Fruit fly (Drosophila melanogaster) whole organism, embryonic: ENCODE measurements around the gene CG13299.

Experiments used
- Abd-B ChIP-seq: fragments of 200-800 bp; sonication (Bioruptor generic); optimal IDR thresholded peaks from 2 replicates; lab custom pipeline; 2018; ENCODE audit warnings: missing biosample characterization, mild to moderate bottlenecking, missing genetic modification characterization, moderate library complexity
- Atf-2 ChIP-seq: fragments of 200-800 bp; sonication (Bioruptor generic); optimal IDR thresholded peaks from 2 replicates; lab custom pipeline; 2016; ENCODE audit warnings: missing biosample characterization, missing genetic modification characterization
- BtbVII ChIP-seq: fragments of 200-800 bp; sonication (Bioruptor generic); optimal IDR thresholded peaks from 3 replicates; lab custom pipeline; 2017; ENCODE audit warnings: missing biosample characterization, mild to moderate bottlenecking, missing genetic modification characterization
- CG10959 ChIP-seq: fragments of 200-800 bp; sonication (Bioruptor generic); IDR thresholded peaks from 2 replicates; pipeline ENCODE4 v1.3.6; 2022; ENCODE audit warnings: missing biosample characterization, missing genetic modification characterization
- CG12155 ChIP-seq: fragments of 200-800 bp; sonication (Bioruptor generic); optimal IDR thresholded peaks from 3 replicates; lab custom pipeline; 2016; ENCODE audit warnings: missing biosample characterization, missing genetic modification characterization
- CG13894 ChIP-seq: fragments of 200-800 bp; sonication (Bioruptor generic); optimal IDR thresholded peaks from 3 replicates; lab custom pipeline; 2018; ENCODE audit warnings: missing biosample characterization, mild to moderate bottlenecking, missing genetic modification characterization, moderate library complexity
- CG15011 ChIP-seq: fragments of 200-800 bp; sonication (Bioruptor generic); optimal IDR thresholded peaks from 3 replicates; lab custom pipeline; 2018; ENCODE audit warnings: missing biosample characterization, mild to moderate bottlenecking, missing genetic modification characterization
- CG1603 ChIP-seq: fragments of 200-800 bp; sonication (Bioruptor generic); optimal IDR thresholded peaks from 2 replicates; lab custom pipeline; 2019; ENCODE audit warnings: missing biosample characterization, mild to moderate bottlenecking, missing genetic modification characterization, moderate library complexity
- CG17802 ChIP-seq: fragments of 200-800 bp; sonication (Bioruptor generic); optimal IDR thresholded peaks from 2 replicates; lab custom pipeline; 2018; ENCODE audit warnings: missing biosample characterization, mild to moderate bottlenecking, missing genetic modification characterization, moderate library complexity
- CG17829 ChIP-seq: fragments of 200-800 bp; optimal IDR thresholded peaks from 2 replicates; lab custom pipeline; 2019; ENCODE audit warnings: missing biosample characterization, mild to moderate bottlenecking, missing genetic modification characterization, moderate library complexity
- CG18262 ChIP-seq: fragments of 200-800 bp; optimal IDR thresholded peaks from 3 replicates; lab custom pipeline; 2019; ENCODE audit warnings: missing biosample characterization, mild to moderate bottlenecking, missing genetic modification characterization, moderate library complexity
- CG18599 ChIP-seq: fragments of 200-800 bp; sonication (Bioruptor generic); optimal IDR thresholded peaks from 3 replicates; lab custom pipeline; 2017; ENCODE audit warnings: missing biosample characterization, missing genetic modification characterization, mild to moderate bottlenecking, moderate library complexity, missing genetic modification reagents
- CG30403 ChIP-seq: fragments of 200-800 bp; sonication (Bioruptor generic); optimal IDR thresholded peaks from 3 replicates; lab custom pipeline; 2016; ENCODE audit warnings: missing biosample characterization, missing genetic modification characterization
- CG33213 ChIP-seq: fragments of 200-800 bp; sonication (Bioruptor generic); optimal IDR thresholded peaks from 3 replicates; lab custom pipeline; 2016; ENCODE audit warnings: missing biosample characterization, missing genetic modification characterization
- CG3726 ChIP-seq: fragments of 200-800 bp; sonication (Bioruptor generic); IDR thresholded peaks from 3 replicates; pipeline ENCODE4, ENCODE4 v1.3.6; 2022; ENCODE audit warnings: missing biosample characterization, missing genetic modification characterization
- CG3847 ChIP-seq: fragments of 200-800 bp; sonication (Bioruptor generic); IDR thresholded peaks from 2 replicates; pipeline ENCODE4 v1.3.6; 2022; ENCODE audit warnings: missing biosample characterization, missing genetic modification characterization
- CG4730 ChIP-seq: fragments of 200-800 bp; sonication (Bioruptor generic); IDR thresholded peaks from 2 replicates; pipeline ENCODE4 v1.3.6; 2022; ENCODE audit warnings: missing biosample characterization, missing genetic modification characterization
- CG6765 ChIP-seq: fragments of 200-800 bp; sonication (Bioruptor generic); optimal IDR thresholded peaks from 3 replicates; lab custom pipeline; 2017; ENCODE audit warnings: missing biosample characterization, mild to moderate bottlenecking, missing genetic modification characterization
- CG7963 ChIP-seq: fragments of 200-800 bp; sonication (Bioruptor generic); IDR thresholded peaks from 3 replicates; pipeline ENCODE4 v1.3.6; 2022; ENCODE audit warnings: missing biosample characterization, missing genetic modification characterization; ENCODE audit not compliant: partially characterized antibody
- CG9215 ChIP-seq: fragments of 200-800 bp; sonication (Bioruptor generic); IDR thresholded peaks from 2 replicates; pipeline ENCODE4 v1.3.6; 2022; ENCODE audit warnings: missing biosample characterization, missing genetic modification characterization
- CG9437 ChIP-seq: fragments of 200-800 bp; sonication (Bioruptor generic); optimal IDR thresholded peaks from 2 replicates; lab custom pipeline; 2018; ENCODE audit warnings: missing biosample characterization, mild to moderate bottlenecking, missing genetic modification characterization
- CG9932 ChIP-seq: fragments of 200-800 bp; sonication (Bioruptor generic); IDR thresholded peaks from 2 replicates; pipeline ENCODE4 v1.3.6; 2022; ENCODE audit warnings: missing biosample characterization, missing genetic modification characterization
- D ChIP-seq, 2 experiments: fragments of 200-800 bp in 1 of 2; fragments of >200 bp in 1 of 2; sonication (Bioruptor generic) in 1 of 2; optimal IDR thresholded peaks; 2 replicates in 1 of 2; 3 replicates in 1 of 2; lab custom pipeline; 2017; ENCODE audit warnings: mild to moderate bottlenecking in 1 of 2, missing biosample characterization in 1 of 2, missing genetic modification characterization in 1 of 2, missing genetic modification reagents in 1 of 2
- Doc3 ChIP-seq: fragments of 200-800 bp; sonication (Bioruptor generic); IDR thresholded peaks from 3 replicates; pipeline ENCODE4 v1.3.6; 2022; ENCODE audit warnings: missing biosample characterization, missing genetic modification characterization; ENCODE audit not compliant: partially characterized antibody
- Dp ChIP-seq: fragments of 200-800 bp; sonication (Bioruptor generic); optimal IDR thresholded peaks from 2 replicates; lab custom pipeline; 2018; ENCODE audit warnings: missing biosample characterization, mild to moderate bottlenecking, missing genetic modification characterization, moderate library complexity
- Gsc ChIP-seq: fragments of 200-800 bp; sonication (Bioruptor generic); IDR thresholded peaks from 2 replicates; pipeline ENCODE4 v1.3.6; 2022; ENCODE audit warnings: missing biosample characterization, missing genetic modification characterization
- Hr3 ChIP-seq: fragments of 200-800 bp; sonication (Bioruptor generic); optimal IDR thresholded peaks from 3 replicates; lab custom pipeline; 2016; ENCODE audit warnings: missing biosample characterization, missing genetic modification characterization
- Ssrp ChIP-seq: fragments of 200-800 bp; sonication (Bioruptor generic); optimal IDR thresholded peaks from 2 replicates; lab custom pipeline; 2018; ENCODE audit warnings: missing biosample characterization, mild to moderate bottlenecking, missing genetic modification characterization, moderate library complexity
- Tbp ChIP-seq: fragments of >200 bp; optimal IDR thresholded peaks from 2 replicates; lab custom pipeline; 2018; ENCODE audit warnings: missing biosample characterization, missing genetic modification characterization
- cato ChIP-seq: fragments of 200-800 bp; sonication (Bioruptor generic); optimal IDR thresholded peaks from 2 replicates; lab custom pipeline; 2016; ENCODE audit warnings: missing biosample characterization, missing genetic modification characterization, borderline replicate concordance
- corto ChIP-seq: fragments of 200-800 bp; sonication (Bioruptor generic); optimal IDR thresholded peaks from 2 replicates; lab custom pipeline; 2016; ENCODE audit warnings: missing biosample characterization, mild to moderate bottlenecking, missing genetic modification characterization, moderate library complexity
- disco-r ChIP-seq: fragments of 200-800 bp; sonication (Bioruptor generic); optimal IDR thresholded peaks from 2 replicates; lab custom pipeline; 2016; ENCODE audit warnings: missing biosample characterization, missing genetic modification characterization
- fd3F ChIP-seq: fragments of 200-800 bp; sonication (Bioruptor generic); optimal IDR thresholded peaks from 2 replicates; lab custom pipeline; 2018; ENCODE audit warnings: missing biosample characterization, mild to moderate bottlenecking, missing genetic modification characterization, moderate library complexity
- gcm ChIP-seq: fragments of 200-800 bp; sonication (Bioruptor generic); optimal IDR thresholded peaks from 2 replicates; lab custom pipeline; 2019; ENCODE audit warnings: missing biosample characterization, mild to moderate bottlenecking, missing genetic modification characterization, moderate library complexity
- grau ChIP-seq: fragments of 200-800 bp; optimal IDR thresholded peaks from 3 replicates; lab custom pipeline; 2019; ENCODE audit warnings: missing biosample characterization, mild to moderate bottlenecking, missing genetic modification characterization, moderate library complexity
- gsb ChIP-seq: fragments of 200-800 bp; sonication (Bioruptor generic); IDR thresholded peaks from 2 replicates; pipeline ENCODE4 v1.3.6; 2022; ENCODE audit warnings: missing biosample characterization, missing genetic modification characterization
- klu ChIP-seq: fragments of 200-800 bp; sonication (Bioruptor generic); IDR thresholded peaks from 2 replicates; pipeline ENCODE4 v1.3.6; 2022; ENCODE audit warnings: missing biosample characterization, missing genetic modification characterization
- phol ChIP-seq: fragments of 200-800 bp; sonication (Bioruptor generic); optimal IDR thresholded peaks from 3 replicates; lab custom pipeline; 2018; ENCODE audit warnings: missing biosample characterization, mild to moderate bottlenecking, missing genetic modification characterization, moderate library complexity
- prd ChIP-seq, 3 experiments: fragments of >200 bp in 2 of 3; fragments of 200-800 bp in 1 of 3; sonication (Bioruptor generic) in 1 of 3; optimal IDR thresholded peaks in 2 of 3; IDR thresholded peaks in 1 of 3; 2 replicates in 2 of 3; 3 replicates in 1 of 3; pipeline versions ENCODE4 v1.3.6 to Lab custom; 2017 to 2022; ENCODE audit warnings: missing biosample characterization in 1 of 3, missing genetic modification characterization in 1 of 3
- scrt ChIP-seq: fragments of 200-800 bp; sonication (Bioruptor generic); optimal IDR thresholded peaks from 2 replicates; lab custom pipeline; 2018; ENCODE audit warnings: missing biosample characterization, mild to moderate bottlenecking, missing genetic modification characterization, moderate library complexity
- sens-2 ChIP-seq: fragments of 200-800 bp; sonication (Bioruptor generic); IDR thresholded peaks from 2 replicates; pipeline ENCODE4 v1.3.6; 2022; ENCODE audit warnings: missing biosample characterization, missing genetic modification characterization
- sim ChIP-seq: fragments of 200-800 bp; sonication (Bioruptor generic); IDR thresholded peaks from 2 replicates; pipeline ENCODE4 v1.3.6; 2022; ENCODE audit warnings: missing biosample characterization, missing genetic modification characterization
- slp2 ChIP-seq: fragments of 200-800 bp; sonication (Bioruptor generic); optimal IDR thresholded peaks from 2 replicates; lab custom pipeline; 2016; ENCODE audit warnings: missing biosample characterization, missing genetic modification characterization
- tgo ChIP-seq: fragments of 200-800 bp; sonication (Bioruptor generic); IDR thresholded peaks from 3 replicates; pipeline ENCODE4 v1.3.6; 2022; ENCODE audit warnings: missing biosample characterization, missing genetic modification characterization
- tin ChIP-seq: fragments of 200-800 bp; sonication (Bioruptor generic); optimal IDR thresholded peaks from 3 replicates; lab custom pipeline; 2016; ENCODE audit warnings: missing biosample characterization, missing genetic modification characterization
- toy ChIP-seq: fragments of 200-800 bp; sonication (Bioruptor generic); IDR thresholded peaks from 2 replicates; pipeline ENCODE4 v1.3.6; 2022; ENCODE audit warnings: missing biosample characterization, missing genetic modification characterization
- vvl ChIP-seq: fragments of 200-800 bp; sonication (Bioruptor generic); IDR thresholded peaks from 2 replicates; pipeline ENCODE4 v1.3.6; 2022; ENCODE audit warnings: missing biosample characterization, missing genetic modification characterization

CG13299 gene

DNA sequence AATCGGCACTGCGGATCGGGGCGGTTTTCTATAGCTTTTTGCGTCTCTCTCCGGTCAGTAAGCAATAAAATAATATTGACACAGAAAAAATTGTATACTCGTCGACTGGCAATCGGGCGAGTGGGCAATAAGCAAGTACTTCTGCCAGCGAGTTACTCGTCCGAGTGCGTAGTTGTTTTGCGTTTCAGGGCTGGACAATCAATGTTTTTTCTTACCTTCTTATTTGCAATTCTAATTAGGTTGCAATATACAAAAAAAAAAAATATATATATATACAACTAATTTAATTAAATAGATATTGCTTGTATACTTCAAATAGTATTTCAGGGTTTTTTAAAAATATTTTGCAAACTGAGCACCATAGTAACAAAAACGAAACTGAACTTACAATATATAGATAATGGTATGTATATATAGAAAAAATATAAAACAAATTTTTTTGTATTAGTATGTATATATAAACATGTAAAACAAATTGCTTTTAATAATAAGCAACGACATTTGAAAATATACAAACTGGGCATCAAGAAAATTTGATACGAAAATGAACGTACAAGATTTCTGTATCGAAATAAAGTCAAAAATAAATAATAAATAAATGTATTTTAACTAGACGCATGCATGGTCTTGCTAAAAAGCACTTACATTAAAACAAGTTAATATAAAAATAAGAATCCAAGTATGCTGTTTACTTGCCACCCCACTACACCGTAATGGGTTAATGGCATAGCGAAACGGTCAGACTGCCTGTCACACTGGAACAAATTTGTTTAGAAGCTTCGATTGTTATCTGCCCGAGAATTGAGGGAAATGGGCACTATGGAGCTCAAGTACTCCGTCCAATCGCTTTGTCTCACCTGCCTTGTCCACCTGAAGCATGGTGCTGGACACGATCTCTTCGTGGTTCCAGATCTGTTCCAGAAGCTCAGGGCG lies 42.9 kb downstream of the CG13299 start, which contains the start of the genes D19A and CG7386:
Gene D19A (minus strand): TSS at position 129 of the 933 bp plus-strand sequence.
Gene CG7386 (plus strand): TSS at position 751 of the 933 bp plus-strand sequence.
- no peak for TF ChIP-seq CG7963 (GFP tag; lab: Robert Waterston, UW)
- TF ChIP-seq Gsc (GFP tag; lab: Robert Waterston, UW), result no peak
- peak; percentile 34 for TF ChIP-seq CG13894 (tag; lab: Kevin White, UChicago)
- peak; percentile 49 for TF ChIP-seq slp2 (GFP tag; lab: Kevin White, UChicago)
- peak; percentile 8 for TF ChIP-seq scrt (GFP tag; lab: Kevin White, UChicago)
- no peak for TF ChIP-seq corto (GFP tag; lab: Kevin White, UChicago)
- no peak for TF ChIP-seq cato (GFP tag; lab: Kevin White, UChicago)
- TF ChIP-seq CG9437 (GFP tag; lab: Kevin White, UChicago), result peak; percentile 21
- peak; percentile 27 for TF ChIP-seq sim
- peak; percentile 34 for TF ChIP-seq Hr3 (GFP tag; lab: Kevin White, UChicago)
- peak; percentile 3 for TF ChIP-seq fd3F (GFP tag; lab: Kevin White, UChicago)
- TF ChIP-seq disco-r, result no peak
- peak; percentile 41 for TF ChIP-seq Atf-2 (GFP tag; lab: Kevin White, UChicago)
- peak; percentile 71 for TF ChIP-seq CG10959 (GFP tag; lab: Robert Waterston, UW)
- TF ChIP-seq CG9932 (GFP tag; lab: Robert Waterston, UW), result peak; percentile 74
- no peak for TF ChIP-seq prd (optimal IDR thresholded peaks at IDR 0.05; lab: Kevin White, UChicago)
- TF ChIP-seq prd (GFP tag; IDR thresholded peaks at IDR 0.05; lab: Robert Waterston, UW), result peak; percentile 66
- peak; percentile 45 for TF ChIP-seq tgo (GFP tag; lab: Robert Waterston, UW)
- peak; percentile 100 for TF ChIP-seq CG12155 (GFP tag; lab: Kevin White, UChicago)
- peak; percentile 38 for TF ChIP-seq CG33213 (GFP tag; lab: Kevin White, UChicago)
- peak; percentile 22; the same call in 1 of the 2 replicates for TF ChIP-seq CG9215 (GFP tag; lab: Robert Waterston, UW)
- TF ChIP-seq Dp (GFP tag; lab: Kevin White, UChicago), result no peak
- TF ChIP-seq vvl (GFP tag; lab: Robert Waterston, UW), result peak; percentile 97
- no peak for TF ChIP-seq BtbVII (GFP tag; lab: Kevin White, UChicago)
- no peak for TF ChIP-seq Abd-B (GFP tag; lab: Kevin White, UChicago)
- TF ChIP-seq gcm (GFP tag; lab: Kevin White, UChicago), result peak; percentile 24
- peak; percentile 15; the same call in 1 of the 2 replicates for TF ChIP-seq gsb (GFP tag; lab: Robert Waterston, UW)
- 0 out of 2 replicates have a peak, but pooled peaks have one; percentile 33 for TF ChIP-seq toy (GFP tag; lab: Robert Waterston, UW)
- no peak for TF ChIP-seq Tbp (GFP tag; lab: Kevin White, UChicago)
- peak; percentile 63 for TF ChIP-seq CG4730 (GFP tag; lab: Robert Waterston, UW)
- TF ChIP-seq grau, result peak; percentile 49
- 0 out of 3 replicates have a peak, but pooled peaks have one; percentile 22 for TF ChIP-seq CG3726 (GFP tag; lab: Robert Waterston, UW)
- TF ChIP-seq CG18262 (tag; lab: Kevin White, UChicago), result peak; percentile 62
- TF ChIP-seq CG1603 (tag; lab: Kevin White, UChicago), result peak; percentile 59
- TF ChIP-seq phol (tag; lab: Kevin White, UChicago), result peak; percentile 61
- TF ChIP-seq CG6765, result peak; percentile 3
- TF ChIP-seq tin (GFP tag; lab: Kevin White, UChicago), result peak; percentile 43
- peak; percentile 64 for TF ChIP-seq CG17829 (tag; lab: Kevin White, UChicago)
- peak; percentile 43 for TF ChIP-seq CG18599
- TF ChIP-seq Ssrp (tag; lab: Kevin White, UChicago), result peak; percentile 25
- no peak for TF ChIP-seq CG17802 (tag; lab: Kevin White, UChicago)
- no peak for TF ChIP-seq CG15011 (GFP tag; lab: Kevin White, UChicago)
- TF ChIP-seq klu (GFP tag; lab: Robert Waterston, UW), result no peak
- peak; percentile 55 for TF ChIP-seq CG30403 (GFP tag; lab: Kevin White, UChicago)
- peak; percentile 51 for TF ChIP-seq CG3847 (GFP tag; lab: Robert Waterston, UW)
- 0 out of 3 replicates have a peak, but pooled peaks have one; percentile 25 for TF ChIP-seq Doc3
- no peak for TF ChIP-seq D (optimal IDR thresholded peaks at IDR 0.05; lab: Kevin White, UChicago)
- TF ChIP-seq D (GFP tag; optimal IDR thresholded peaks at IDR 0.05; lab: Kevin White, UChicago), result peak; percentile 14
- TF ChIP-seq sens-2, result 0 out of 2 replicates have a peak, but pooled peaks have one; percentile 17
